Worm (Caenorhabditis elegans) whole organism, young adult: ENCODE measurements around the gene eri-3.

Experiments
- Y53F4B.3 ChIP-seq: fragments of 200-800 bp; sonication (Bioruptor generic); IDR thresholded peaks from 2 replicates; pipeline ENCODE4 v1.3.6; 2022; ENCODE audit warnings: missing genetic modification reagents, missing genetic modification characterization, missing compliant biosample characterization
- ama-1 ChIP-seq, 3 experiments: fragments of 150-350 bp in 1 of 3; sonication (generic microtip) in 2 of 3; optimal IDR thresholded peaks; 2 replicates each; lab custom pipeline; 2014 to 2018; ENCODE audit warnings: missing biosample characterization in 2 of 3, missing genetic modification characterization in 2 of 3, missing genetic modification reagents in 2 of 3
- ztf-22 ChIP-seq: fragments of 200-800 bp; sonication (Bioruptor generic); optimal IDR thresholded peaks from 2 replicates; lab custom pipeline; 2018; ENCODE audit warnings: mild to moderate bottlenecking, missing genetic modification characterization, moderate library complexity, missing compliant biosample characterization

- no peak for TF ChIP-seq Y53F4B.3 (GFP tag; lab: Robert Waterston, UW)
- no peak for TF ChIP-seq ama-1 (optimal IDR thresholded peaks at IDR 0.05; lab: Kevin White, UChicago)
- no peak for TF ChIP-seq ama-1 (GFP tag; optimal IDR thresholded peaks at IDR 0.05; lab: Kevin White, UChicago)
- TF ChIP-seq ztf-22 = no peak
Measured at ce11 chrII:1100719-1101118, 22.6 kb upstream of the eri-3 start, which contains the start of gene pho-14.
